Fruit fly (Drosophila melanogaster): ENCODE results near the gene Smg6.

Smg6 gene

DNA sequence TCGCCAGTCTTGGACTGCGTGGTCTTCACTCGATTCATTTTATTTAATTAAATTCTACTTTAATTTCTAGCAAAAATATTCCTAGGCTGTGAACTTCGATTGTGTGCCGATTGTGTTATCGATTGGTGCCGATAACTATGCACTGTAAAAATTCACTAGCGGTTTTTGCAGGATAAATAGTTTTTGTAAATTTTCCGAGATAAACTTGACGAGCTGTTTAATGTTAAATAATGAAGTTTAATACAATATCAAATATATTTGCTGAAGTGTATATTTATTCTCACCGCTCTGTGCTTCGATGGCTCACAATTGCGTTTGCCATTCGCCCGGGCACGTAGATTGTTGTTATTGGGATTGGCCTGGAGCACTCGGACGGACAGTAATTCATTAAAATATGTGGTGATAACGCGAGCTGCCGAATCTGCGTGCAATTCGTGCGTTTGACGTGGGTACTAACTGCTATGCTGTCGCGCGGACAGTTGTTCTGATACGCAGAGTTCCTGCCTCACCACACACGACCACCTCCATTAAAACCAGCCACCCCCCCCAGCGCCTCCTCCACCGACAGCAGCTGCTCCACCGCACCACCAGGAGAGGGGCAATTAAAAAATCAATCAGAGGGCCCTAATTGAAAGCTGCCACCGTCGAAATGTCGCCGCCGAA is 8.2 kb downstream of the Smg6 start, which contains the start of the genes EMC6 and Hr96 (continued):
- TF ChIP-seq CG18262 (tag; optimal IDR thresholded peaks at IDR 0.05), result peak; percentile 89
- no peak for TF ChIP-seq Tbp (GFP tag; optimal IDR thresholded peaks at IDR 0.05)
- peak; percentile 96 for TF ChIP-seq Chrac-16 (GFP tag; optimal IDR thresholded peaks at IDR 0.05)
- peak; percentile 91 for TF ChIP-seq Atf3 (GFP tag; optimal IDR thresholded peaks at IDR 0.05)
- TF ChIP-seq CG10462 (GFP tag; optimal IDR thresholded peaks at IDR 0.05), result peak; percentile 88
- TF ChIP-seq CG32767 (GFP tag; IDR thresholded peaks at IDR 0.05), result peak; percentile 87
- TF ChIP-seq CG6175 (GFP tag; IDR thresholded peaks at IDR 0.05), result peak; percentile 87
- TF ChIP-seq CG2712 (tag; optimal IDR thresholded peaks at IDR 0.05), result peak; percentile 94
- peak; percentile 98 for TF ChIP-seq lilli (GFP tag; optimal IDR thresholded peaks at IDR 0.05)
- TF ChIP-seq CG2202 (tag; optimal IDR thresholded peaks at IDR 0.05), result peak; percentile 80
- TF ChIP-seq HmgD (GFP tag; optimal IDR thresholded peaks at IDR 0.05), result peak; percentile 55
- TF ChIP-seq D19A (tag; optimal IDR thresholded peaks at IDR 0.05), result no peak
- TF ChIP-seq Awh (GFP tag; IDR thresholded peaks at IDR 0.05), result peak; percentile 92
- TF ChIP-seq E2f1 (GFP tag; IDR thresholded peaks at IDR 0.05), result peak; percentile 91
- TF ChIP-seq wor (GFP tag; IDR thresholded peaks at IDR 0.05), result peak; percentile 79
- TF ChIP-seq dmrt11E (tag; optimal IDR thresholded peaks at IDR 0.05), result peak; percentile 90
- no peak for TF ChIP-seq CG42726 (GFP tag; IDR thresholded peaks at IDR 0.05; ENCODE audit: partially characterized antibody)
- peak; percentile 96 for TF ChIP-seq chn (GFP tag; optimal IDR thresholded peaks at IDR 0.05)
- TF ChIP-seq ssp (GFP tag; IDR thresholded peaks at IDR 0.05), result peak; percentile 75
- peak; percentile 93 for TF ChIP-seq CG10543 (GFP tag; optimal IDR thresholded peaks at IDR 0.05)
- TF ChIP-seq disco-r (GFP tag; optimal IDR thresholded peaks at IDR 0.05), result peak; percentile 86
- TF ChIP-seq CG6813 (GFP tag; optimal IDR thresholded peaks at IDR 0.05), result peak; percentile 86
- TF ChIP-seq Fer2 (tag; optimal IDR thresholded peaks at IDR 0.05), result peak; percentile 90
- TF ChIP-seq pb (GFP tag; optimal IDR thresholded peaks at IDR 0.05), result peak; percentile 69
- peak in 1 of 3 experiments; percentile 90 for TF ChIP-seq lola (GFP tag; optimal IDR thresholded peaks at IDR 0.05)
- TF ChIP-seq CG17359 (tag; optimal IDR thresholded peaks at IDR 0.05), result peak; percentile 93
- peak; percentile 72 for TF ChIP-seq CG4707 (GFP tag; optimal IDR thresholded peaks at IDR 0.05)
- peak; percentile 91 for TF ChIP-seq slp2 (GFP tag; optimal IDR thresholded peaks at IDR 0.05)
- TF ChIP-seq Stat92E (GFP tag; optimal IDR thresholded peaks at IDR 0.05), result peak in 1 of 3 experiments; percentile 54
- TF ChIP-seq CG2116 (GFP tag; optimal IDR thresholded peaks at IDR 0.05), result peak; percentile 86
- peak; percentile 93 to 94 for TF ChIP-seq Pdp1 (GFP tag; optimal IDR thresholded peaks at IDR 0.05)
- TF ChIP-seq Atf6 (GFP tag; IDR thresholded peaks at IDR 0.05), result peak; percentile 93
- TF ChIP-seq NFAT (GFP tag; IDR thresholded peaks at IDR 0.05), result peak; percentile 97
- peak; percentile 93 for TF ChIP-seq CG8924 (tag; optimal IDR thresholded peaks at IDR 0.05)
- TF ChIP-seq Nf-YB (GFP tag; optimal IDR thresholded peaks at IDR 0.05), result peak; percentile 81
- peak; percentile 98 for TF ChIP-seq CG12769 (tag; optimal IDR thresholded peaks at IDR 0.05)
- peak; percentile 79 for TF ChIP-seq croc (GFP tag; conservative IDR thresholded peaks at IDR 0.05)
- peak; percentile 90 for TF ChIP-seq onecut (GFP tag; IDR thresholded peaks at IDR 0.05)
- peak; percentile 91 for TF ChIP-seq gsb (GFP tag; IDR thresholded peaks at IDR 0.05)
- no peak for TF ChIP-seq gsb-n (tag; optimal IDR thresholded peaks at IDR 0.05)
- TF ChIP-seq Usf (GFP tag; optimal IDR thresholded peaks at IDR 0.05), result peak; percentile 84
- TF ChIP-seq Lim3 (GFP tag; IDR thresholded peaks at IDR 0.05), result peak; percentile 72
- TF ChIP-seq tll (GFP tag; optimal IDR thresholded peaks at IDR 0.05), result peak in 1 of 2 experiments; percentile 34
- peak; percentile 86 for TF ChIP-seq danr (GFP tag; IDR thresholded peaks at IDR 0.05)
- peak; percentile 82 for TF ChIP-seq CG17802 (tag; optimal IDR thresholded peaks at IDR 0.05)
- TF ChIP-seq Xrp1 (GFP tag; IDR thresholded peaks at IDR 0.05), result peak; percentile 96
- peak; percentile 93 for TF ChIP-seq Ets97D (GFP tag; optimal IDR thresholded peaks at IDR 0.05)
- peak; percentile 90 for TF ChIP-seq H2.0 (GFP tag; IDR thresholded peaks at IDR 0.05)
- peak; percentile 77 for TF ChIP-seq Poxn (GFP tag; IDR thresholded peaks at IDR 0.05)

Data from whole organism, embryonic.